Fruit fly (Drosophila melanogaster) whole organism, wandering third instar larva: ENCODE data around the gene CG10469.

Experiments
- Abd-B ChIP-seq: fragments of >200 bp; optimal IDR thresholded peaks from 2 replicates; lab custom pipeline; 2017; ENCODE audit warnings: missing biosample characterization, missing genetic modification characterization
- CG32264 ChIP-seq: fragments of 200-800 bp; sonication (Bioruptor generic); optimal IDR thresholded peaks from 2 replicates; lab custom pipeline; 2016; ENCODE audit warnings: missing biosample characterization, missing genetic modification characterization
- CG9705 ChIP-seq: fragments of 200-800 bp; sonication (Bioruptor generic); optimal IDR thresholded peaks from 2 replicates; lab custom pipeline; 2018; ENCODE audit warnings: missing biosample characterization, mild to moderate bottlenecking, missing genetic modification characterization
- Dfd ChIP-seq: fragments of >200 bp; optimal IDR thresholded peaks from 2 replicates; lab custom pipeline; 2017; ENCODE audit warnings: missing biosample characterization, missing genetic modification characterization
- Dif ChIP-seq: fragments of 200-275, 200-300 bp; sonication (Bioruptor generic); optimal IDR thresholded peaks from 2 replicates; lab custom pipeline; 2018; ENCODE audit warnings: missing biosample characterization, missing genetic modification characterization; ENCODE audit not compliant: partially characterized antibody
- HLH106 ChIP-seq: fragments of 200-800 bp; optimal IDR thresholded peaks from 3 replicates; lab custom pipeline; 2019; ENCODE audit warnings: missing biosample characterization, mild to moderate bottlenecking, missing genetic modification characterization, moderate library complexity
- Hnf4 ChIP-seq: fragments of 200-800 bp; sonication (Bioruptor generic); optimal IDR thresholded peaks from 2 replicates; lab custom pipeline; 2016; ENCODE audit warnings: missing biosample characterization, mild to moderate bottlenecking, missing genetic modification characterization
- Hr78 ChIP-seq: fragments of >200 bp; optimal IDR thresholded peaks from 2 replicates; lab custom pipeline; 2017; ENCODE audit warnings: missing biosample characterization, missing genetic modification characterization
- Hr83 ChIP-seq: fragments of 200-300 bp; sonication (Bioruptor generic); optimal IDR thresholded peaks from 2 replicates; lab custom pipeline; 2016; ENCODE audit warnings: missing biosample characterization, mild to moderate bottlenecking, missing genetic modification characterization, moderate library complexity; ENCODE audit not compliant: poor library complexity, severe bottlenecking
- Jra ChIP-seq: sonication (Bioruptor generic); optimal IDR thresholded peaks from 2 replicates; lab custom pipeline; 2016; ENCODE audit warnings: missing biosample characterization, missing genetic modification characterization
- Mio ChIP-seq: sonication (Bioruptor generic); optimal IDR thresholded peaks from 2 replicates; lab custom pipeline; 2016; ENCODE audit warnings: missing biosample characterization, missing genetic modification characterization
- Myc ChIP-seq: fragments of >200 bp; optimal IDR thresholded peaks from 2 replicates; lab custom pipeline; 2017
- OdsH ChIP-seq: fragments of 200-800 bp; sonication (Bioruptor generic); optimal IDR thresholded peaks from 2 replicates; lab custom pipeline; 2016; ENCODE audit warnings: missing biosample characterization, mild to moderate bottlenecking, missing genetic modification characterization
- Rel ChIP-seq, 2 experiments: fragments of 200-800 bp; sonication (Bioruptor generic) in 1 of 2; optimal IDR thresholded peaks; 2 replicates in 1 of 2; 3 replicates in 1 of 2; lab custom pipeline; 2016 to 2019; ENCODE audit warnings: mild to moderate bottlenecking in 2 of 2, missing biosample characterization in 2 of 2, missing genetic modification characterization in 2 of 2, moderate library complexity in 1 of 2
- Sp1 ChIP-seq: fragments of 200-800 bp; sonication (Bioruptor generic); optimal IDR thresholded peaks from 3 replicates; lab custom pipeline; 2019; ENCODE audit warnings: missing biosample characterization, mild to moderate bottlenecking, missing genetic modification characterization, moderate library complexity
- Vsx2 ChIP-seq: fragments of 200-300, 225-300 bp; sonication (Bioruptor generic); optimal IDR thresholded peaks from 2 replicates; lab custom pipeline; 2018; ENCODE audit warnings: missing biosample characterization, missing genetic modification characterization; ENCODE audit not compliant: partially characterized antibody
- br ChIP-seq: fragments of 200-800 bp; sonication (Bioruptor generic); optimal IDR thresholded peaks from 2 replicates; lab custom pipeline; 2016; ENCODE audit warnings: missing biosample characterization, missing genetic modification characterization
- dl ChIP-seq, 2 experiments: fragments of 175-275, 200-275 bp in 1 of 2; fragments of 200-275 bp in 1 of 2; sonication (Bioruptor generic); optimal IDR thresholded peaks; lab custom pipeline; 2018; ENCODE audit warnings: mild to moderate bottlenecking in 2 of 2, missing biosample characterization in 2 of 2, missing genetic modification characterization in 2 of 2, moderate library complexity in 2 of 2; ENCODE audit not compliant: partially characterized antibody in 2 of 2, insufficient read depth in 1 of 2
- dmrt93B ChIP-seq: fragments of 200-800 bp; sonication (Bioruptor generic); optimal IDR thresholded peaks from 2 replicates; lab custom pipeline; 2018; ENCODE audit warnings: missing biosample characterization, mild to moderate bottlenecking, missing genetic modification characterization
- dsf ChIP-seq: sonication (Bioruptor generic); optimal IDR thresholded peaks from 2 replicates; lab custom pipeline; 2016; ENCODE audit warnings: missing biosample characterization, missing genetic modification characterization, borderline replicate concordance
- ey ChIP-seq: fragments of 200-800 bp; sonication (Bioruptor generic); optimal IDR thresholded peaks from 2 replicates; lab custom pipeline; 2016; ENCODE audit warnings: missing biosample characterization, missing genetic modification characterization
- foxo ChIP-seq, 2 experiments: fragments of 200-800 bp; sonication (Bioruptor generic); optimal IDR thresholded peaks; 2 replicates in 1 of 2; 3 replicates in 1 of 2; lab custom pipeline; 2016 to 2017; ENCODE audit warnings: missing biosample characterization in 2 of 2, missing genetic modification characterization in 2 of 2
- fru ChIP-seq: fragments of 200-800 bp; sonication (Bioruptor generic); optimal IDR thresholded peaks from 3 replicates; lab custom pipeline; 2016; ENCODE audit warnings: missing biosample characterization, mild to moderate bottlenecking, missing genetic modification characterization
- h ChIP-seq: fragments of 200-800 bp; sonication (Bioruptor generic); optimal IDR thresholded peaks from 3 replicates; lab custom pipeline; 2016; ENCODE audit warnings: missing biosample characterization, mild to moderate bottlenecking, missing genetic modification characterization
- jim ChIP-seq: fragments of 175-275, 200-325 bp; sonication (Bioruptor generic); optimal IDR thresholded peaks from 2 replicates; lab custom pipeline; 2016; ENCODE audit warnings: missing biosample characterization, mild to moderate bottlenecking, missing genetic modification characterization
- lola ChIP-seq: fragments of >200 bp; optimal IDR thresholded peaks from 2 replicates; lab custom pipeline; 2017; ENCODE audit warnings: missing biosample characterization, missing genetic modification characterization
- pan ChIP-seq: fragments of >200 bp; optimal IDR thresholded peaks from 2 replicates; lab custom pipeline; 2017
- psq ChIP-seq: fragments of 200-800 bp; sonication (Bioruptor generic); optimal IDR thresholded peaks from 3 replicates; lab custom pipeline; 2017; ENCODE audit warnings: missing biosample characterization, mild to moderate bottlenecking, missing genetic modification characterization, moderate library complexity
- rgr ChIP-seq: fragments of 200-800 bp; sonication (Bioruptor generic); optimal IDR thresholded peaks from 3 replicates; lab custom pipeline; 2016; ENCODE audit warnings: missing biosample characterization, mild to moderate bottlenecking, missing genetic modification characterization
- sv ChIP-seq: fragments of 200-800 bp; sonication (Bioruptor generic); optimal IDR thresholded peaks from 3 replicates; lab custom pipeline; 2016; ENCODE audit warnings: missing biosample characterization, missing genetic modification characterization
- tai ChIP-seq: sonication (Bioruptor generic); optimal IDR thresholded peaks from 2 replicates; lab custom pipeline; 2016; ENCODE audit warnings: missing biosample characterization, missing genetic modification characterization
- usp ChIP-seq: fragments of >200 bp; optimal IDR thresholded peaks from 2 replicates; lab custom pipeline; 2017; ENCODE audit warnings: missing biosample characterization, missing genetic modification characterization
- woc ChIP-seq: sonication (Bioruptor generic); optimal IDR thresholded peaks from 2 replicates; lab custom pipeline; 2016; ENCODE audit warnings: missing biosample characterization, mild to moderate bottlenecking, missing genetic modification characterization

CG10469 gene

dm6 chr3L:6084446-6084845 lies 8.7 kb downstream of the CG10469 start:
- TF ChIP-seq fru (GFP tag; lab: Kevin White, UChicago) (no peak), Myc (lab: Kevin White, UChicago) (no peak)

DNA sequence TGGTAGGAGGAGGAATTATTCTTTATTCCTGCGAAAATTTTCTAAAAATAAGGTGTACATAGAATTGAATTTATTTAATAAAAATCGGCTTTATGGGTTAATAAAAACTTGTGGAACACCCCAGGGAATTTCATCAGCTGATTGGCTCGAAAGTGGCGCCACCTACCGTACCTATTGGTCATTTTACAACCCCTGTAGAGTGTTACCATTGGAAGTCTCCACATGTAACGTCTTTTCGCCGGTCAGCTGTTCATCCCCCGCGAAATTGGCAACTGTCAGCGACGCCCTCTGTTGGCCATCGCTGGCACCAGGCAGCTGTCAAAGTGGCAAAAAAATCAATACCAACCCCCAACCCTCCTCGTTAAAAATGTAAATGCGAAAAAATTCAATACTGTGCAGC lies 10.6 kb downstream of the CG10469 start, which contains the start of gene CG13293:
CG13293 (plus strand) TSS at position 323 of the 400 bp plus-strand sequence.
- TF ChIP-seq rgr (no peak), CG32264 (GFP tag; lab: Kevin White, UChicago) (no peak), Hr78 (GFP tag; lab: Kevin White, UChicago) (no peak), sv (no peak), fru (GFP tag; lab: Kevin White, UChicago) (no peak), dsf (no peak), Dfd (no peak), CG9705 (GFP tag; lab: Kevin White, UChicago) (no peak), Jra (GFP tag; lab: Kevin White, UChicago) (no peak), Mio (GFP tag; lab: Kevin White, UChicago) (no peak), HLH106 (no peak), Dif (GFP tag; lab: Kevin White, UChicago) (no peak), ey (no peak), dl (GFP tag; optimal IDR thresholded peaks at IDR 0.05; lab: Kevin White, UChicago; ENCODE audit: insufficient read depth in 1 of 2, partially characterized antibody in 2 of 2) (no peak), Sp1 (GFP tag; lab: Kevin White, UChicago) (no peak), foxo (GFP tag; optimal IDR thresholded peaks at IDR 0.05; lab: Kevin White, UChicago) (no peak), psq (GFP tag; lab: Kevin White, UChicago) (no peak), Vsx2 (no peak), br (no peak), OdsH (GFP tag; lab: Kevin White, UChicago) (no peak)

dm6 chr3L:6076429-6076828 lies 16.7 kb downstream of the CG10469 start, which contains the start of gene ssp6:
TSS of gene ssp6 (plus strand) at chr3L:6076722.
- peak; percentile 2 for TF ChIP-seq Dif (GFP tag; lab: Kevin White, UChicago)
- TF ChIP-seq fru (GFP tag; lab: Kevin White, UChicago): no peak
- no peak for TF ChIP-seq tai (GFP tag; lab: Kevin White, UChicago)

dm6 chr3L:6074975-6075692 lies 18.0 kb downstream of the CG10469 start, which contains the start of the genes CG13295 and CG6610:
TSS of gene CG13295 (minus strand) at chr3L:6075245.
TSS of gene CG6610 (plus strand) at chr3L:6075536.
- TF ChIP-seq Vsx2 (no peak), ey (peak; percentile 37), sv (peak; percentile 33), Myc (lab: Kevin White, UChicago) (peak; percentile 88), psq (GFP tag; lab: Kevin White, UChicago) (peak; percentile 19), HLH106 (peak; percentile 83), lola (GFP tag; lab: Kevin White, UChicago) (no peak), dmrt93B (GFP tag; lab: Kevin White, UChicago) (peak; percentile 57), Mio (GFP tag; lab: Kevin White, UChicago) (no peak), br (peak; percentile 23), rgr (peak; percentile 51), foxo (GFP tag; optimal IDR thresholded peaks at IDR 0.05; lab: Kevin White, UChicago) (peak in 1 of 2 experiments; percentile 49), tai (GFP tag; lab: Kevin White, UChicago) (no peak), CG9705 (GFP tag; lab: Kevin White, UChicago) (peak; percentile 58), h (GFP tag; lab: Kevin White, UChicago) (peak; percentile 54), Sp1 (GFP tag; lab: Kevin White, UChicago) (peak; percentile 59), jim (no peak), Dif (GFP tag; lab: Kevin White, UChicago) (no peak), Hr78 (GFP tag; lab: Kevin White, UChicago) (no peak), fru (GFP tag; lab: Kevin White, UChicago) (peak; percentile 48), Rel (GFP tag; optimal IDR thresholded peaks at IDR 0.05; lab: Kevin White, UChicago) (no peak), Rel (tag; optimal IDR thresholded peaks at IDR 0.05; lab: Kevin White, UChicago) (peak; percentile 35), Hr83 (GFP tag; lab: Kevin White, UChicago) (no peak), Hnf4 (no peak), pan (lab: Kevin White, UChicago) (no peak), woc (peak; percentile 84), OdsH (GFP tag; lab: Kevin White, UChicago) (peak; percentile 39), Abd-B (GFP tag; lab: Kevin White, UChicago) (no peak), usp (GFP tag; lab: Kevin White, UChicago) (no peak)
